Fruit fly (Drosophila melanogaster): ENCODE measurements around the gene Acp95EF.

The Acp95EF gene

DNA sequence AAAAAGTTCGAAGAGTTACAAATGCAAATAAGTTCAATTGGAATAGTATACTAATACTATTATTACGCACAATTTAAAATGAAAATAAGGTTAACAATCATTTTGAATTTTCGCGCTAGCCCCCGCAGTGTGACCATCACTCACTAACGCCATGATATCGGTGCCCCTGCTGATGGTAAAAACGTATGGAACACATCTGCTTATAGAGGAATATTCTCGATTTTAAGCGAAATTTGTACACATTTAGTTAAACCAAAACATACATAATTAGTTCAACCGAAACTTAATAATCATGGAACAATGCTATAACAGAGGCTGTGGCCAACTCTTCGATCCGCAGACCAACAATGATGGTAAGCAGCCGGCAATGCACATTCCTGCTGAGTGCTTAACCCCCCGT lies 42.6 kb upstream of the Acp95EF start, which contains the start of gene mora (continued):
- TF ChIP-seq CG4854 (GFP tag; optimal IDR thresholded peaks at IDR 0.05) (no peak), CG17802 (tag; optimal IDR thresholded peaks at IDR 0.05) (no peak), wek (GFP tag; optimal IDR thresholded peaks at IDR 0.05) (peak; percentile 11), CG13287 (GFP tag; IDR thresholded peaks at IDR 0.05; ENCODE audit: partially characterized antibody) (peak; percentile 49), Dp (GFP tag; optimal IDR thresholded peaks at IDR 0.05) (peak; percentile 93), CG10565 (GFP tag; optimal IDR thresholded peaks at IDR 0.05) (no peak), Stat92E (GFP tag; optimal IDR thresholded peaks at IDR 0.05) (no peak), Dref (GFP tag; IDR thresholded peaks at IDR 0.05) (no peak), Dll (GFP tag; IDR thresholded peaks at IDR 0.05; ENCODE audit: partially characterized antibody) (0 out of 4 replicates have a peak, but pooled peaks have one; percentile 29), cad (GFP tag; optimal IDR thresholded peaks at IDR 0.05) (no peak), CG11085 (GFP tag; IDR thresholded peaks at IDR 0.05) (no peak), danr (GFP tag; IDR thresholded peaks at IDR 0.05) (no peak), gsb (GFP tag; IDR thresholded peaks at IDR 0.05) (no peak), CG3726 (GFP tag; IDR thresholded peaks at IDR 0.05) (no peak), Tbp (GFP tag; optimal IDR thresholded peaks at IDR 0.05) (no peak), CG4617 (GFP tag; optimal IDR thresholded peaks at IDR 0.05; ENCODE audit: borderline replicate concordance) (peak; percentile 69), CG7987 (GFP tag; optimal IDR thresholded peaks at IDR 0.05) (no peak), CG4424 (GFP tag; optimal IDR thresholded peaks at IDR 0.05) (no peak), Sry-δ (GFP tag; optimal IDR thresholded peaks at IDR 0.05) (peak; percentile 12), Antp (GFP tag; optimal IDR thresholded peaks at IDR 0.05) (no peak), Meics (GFP tag; optimal IDR thresholded peaks at IDR 0.05) (no peak), CrebB (tag; optimal IDR thresholded peaks at IDR 0.05) (no peak), Max (GFP tag; optimal IDR thresholded peaks at IDR 0.05) (no peak), Nf-YA (GFP tag; IDR thresholded peaks at IDR 0.05) (no peak), dm (GFP tag; optimal IDR thresholded peaks at IDR 0.05) (no peak), luna (GFP tag; optimal IDR thresholded peaks at IDR 0.05) (no peak), BtbVII (GFP tag; optimal IDR thresholded peaks at IDR 0.05) (no peak), CG9215 (GFP tag; IDR thresholded peaks at IDR 0.05) (no peak), CG4282 (GFP tag; optimal IDR thresholded peaks at IDR 0.05) (no peak), ase (GFP tag; IDR thresholded peaks at IDR 0.05) (no peak), Scr (GFP tag; IDR thresholded peaks at IDR 0.05; ENCODE audit: partially characterized antibody) (0 out of 2 replicates have a peak, but pooled peaks have one; percentile 28), CG12155 (GFP tag; optimal IDR thresholded peaks at IDR 0.05) (no peak)

dm6 chr3R:24188619-24189018 lies 40.2 kb upstream of the Acp95EF start, which contains the start of gene CG5515:
TSS of gene CG5515 (minus strand) at chr3R:24188896.
- TF ChIP-seq Stat92E (GFP tag; optimal IDR thresholded peaks at IDR 0.05): no peak
- peak; percentile 81 for TF ChIP-seq tna (GFP tag; IDR thresholded peaks at IDR 0.05; ENCODE audit: partially characterized antibody)
- TF ChIP-seq Med (GFP tag): peak; percentile 97
- no peak for TF ChIP-seq tll (GFP tag; optimal IDR thresholded peaks at IDR 0.05)
- no peak for TF ChIP-seq gsb-n (tag; optimal IDR thresholded peaks at IDR 0.05)
- peak; percentile 65 for TF ChIP-seq CG17361 (GFP tag; IDR thresholded peaks at IDR 0.05)
- peak; percentile 21; the same call in 1 of the 2 replicates for TF ChIP-seq aop (GFP tag; IDR thresholded peaks at IDR 0.05)
- peak; percentile 82 for TF ChIP-seq CG13624 (GFP tag; optimal IDR thresholded peaks at IDR 0.05)
- peak; percentile 75 for TF ChIP-seq lbe (GFP tag; optimal IDR thresholded peaks at IDR 0.05)
- peak; percentile 42; the same call in 1 of the 2 replicates for TF ChIP-seq dimm (GFP tag; IDR thresholded peaks at IDR 0.05)
- no peak for TF ChIP-seq CG18599 (GFP tag; optimal IDR thresholded peaks at IDR 0.05)
- TF ChIP-seq dmrt11E (tag; optimal IDR thresholded peaks at IDR 0.05): peak; percentile 82
- TF ChIP-seq ERR (GFP tag; optimal IDR thresholded peaks at IDR 0.05): no peak
- peak; percentile 51; the same call in 1 of the 3 replicates for TF ChIP-seq CG11093 (GFP tag; IDR thresholded peaks at IDR 0.05)
- TF ChIP-seq usp (GFP tag; optimal IDR thresholded peaks at IDR 0.05): no peak
- TF ChIP-seq Fer2 (tag; optimal IDR thresholded peaks at IDR 0.05): peak; percentile 43
- TF ChIP-seq fd102C (GFP tag; optimal IDR thresholded peaks at IDR 0.05): no peak
- peak; percentile 71 for TF ChIP-seq HmgD (GFP tag; optimal IDR thresholded peaks at IDR 0.05)
- peak; percentile 64 for TF ChIP-seq CG7839 (tag; optimal IDR thresholded peaks at IDR 0.05)
- peak; percentile 86 for TF ChIP-seq Dip3 (GFP tag; optimal IDR thresholded peaks at IDR 0.05)
- peak; percentile 85 for TF ChIP-seq CG17328 (GFP tag; IDR thresholded peaks at IDR 0.05)

Measured in whole organism, embryonic.